Worm (Caenorhabditis elegans) whole organism, L4 larva: ENCODE data around the gene Y75B8A.18.

Experiments used
- D1046.2 ChIP-seq: fragments of 200-800 bp; sonication (Bioruptor generic); IDR thresholded peaks from 2 replicates; pipeline ENCODE4 v1.3.6; 2022; ENCODE audit warnings: missing genetic modification characterization, missing compliant biosample characterization
- F10B5.3 ChIP-seq: sonication (generic microtip); optimal IDR thresholded peaks from 2 replicates; lab custom pipeline; 2016; ENCODE audit warnings: mild to moderate bottlenecking, missing genetic modification characterization, missing compliant biosample characterization
- F37D6.2 ChIP-seq: sonication (generic microtip); optimal IDR thresholded peaks from 2 replicates; lab custom pipeline; 2016; ENCODE audit warnings: mild to moderate bottlenecking, missing genetic modification characterization, missing compliant biosample characterization
- F44E2.7 ChIP-seq: fragments of 200-800 bp; sonication (Bioruptor generic); IDR thresholded peaks from 2 replicates; pipeline ENCODE4 v2.1.2; 2022; ENCODE audit warnings: missing genetic modification characterization, missing compliant biosample characterization
- F49E8.2 ChIP-seq: sonication (generic microtip); optimal IDR thresholded peaks from 2 replicates; lab custom pipeline; 2016; ENCODE audit warnings: missing compliant biosample characterization, mild to moderate bottlenecking, missing genetic modification characterization, borderline replicate concordance
- aha-1 ChIP-seq: fragments of 150-350 bp; peaks from one replicate; lab custom pipeline; 2014; ENCODE audit warnings: missing biosample characterization, missing genetic modification characterization
- aly-2 ChIP-seq: sonication (generic microtip); optimal IDR thresholded peaks from 2 replicates; lab custom pipeline; 2018; ENCODE audit warnings: missing biosample characterization, missing genetic modification characterization
- attf-4 ChIP-seq: sonication (generic microtip); optimal IDR thresholded peaks from 3 replicates; lab custom pipeline; 2017; ENCODE audit warnings: missing biosample characterization, missing genetic modification characterization
- ceh-20 ChIP-seq: fragments of 200-800 bp; sonication (Bioruptor generic); IDR thresholded peaks from 2 replicates; pipeline ENCODE4 v1.3.6; 2022; ENCODE audit warnings: missing genetic modification reagents, missing genetic modification characterization, missing compliant biosample characterization
- ceh-62 ChIP-seq: sonication (generic microtip); optimal IDR thresholded peaks from 2 replicates; lab custom pipeline; 2017; ENCODE audit warnings: missing biosample characterization, missing genetic modification characterization
- ces-1 ChIP-seq: fragments of 150-350 bp; sonication (generic microtip); optimal IDR thresholded peaks from 4 replicates; lab custom pipeline; 2014; ENCODE audit warnings: missing biosample characterization, missing genetic modification reagents, missing genetic modification characterization
- dmd-6 ChIP-seq: fragments of 200-800 bp; sonication (Bioruptor generic); IDR thresholded peaks from 2 replicates; pipeline ENCODE4 v1.3.6; 2022; ENCODE audit warnings: missing genetic modification reagents, missing genetic modification characterization, missing compliant biosample characterization
- dmd-9 ChIP-seq: fragments of 200-800 bp; sonication (Bioruptor generic); IDR thresholded peaks from 2 replicates; pipeline ENCODE4 v1.3.6; 2022; ENCODE audit warnings: missing genetic modification reagents, missing genetic modification characterization, missing compliant biosample characterization
- duxl-1 ChIP-seq: sonication (generic microtip); optimal IDR thresholded peaks from 2 replicates; lab custom pipeline; 2016; ENCODE audit warnings: mild to moderate bottlenecking, missing genetic modification characterization, moderate library complexity, missing compliant biosample characterization; ENCODE audit not compliant: poor library complexity
- egl-43 ChIP-seq: fragments of 200-800 bp; sonication (Bioruptor generic); IDR thresholded peaks from 2 replicates; pipeline ENCODE4 v1.3.6; 2022; ENCODE audit warnings: missing genetic modification reagents, missing genetic modification characterization, missing compliant biosample characterization
- fkh-10 ChIP-seq: fragments of 150-350 bp; optimal IDR thresholded peaks from 2 replicates; lab custom pipeline; 2014; ENCODE audit warnings: missing biosample characterization, missing genetic modification reagents, missing genetic modification characterization
- gei-8 ChIP-seq: fragments of 200-800 bp; sonication (Bioruptor generic); optimal IDR thresholded peaks from 2 replicates; lab custom pipeline; 2018; ENCODE audit warnings: mild to moderate bottlenecking, missing genetic modification characterization, missing compliant biosample characterization
- hlh-30 ChIP-seq: sonication (generic microtip); optimal IDR thresholded peaks from 2 replicates; lab custom pipeline; 2017; ENCODE audit warnings: antibody characterized with exemption, mild to moderate bottlenecking, missing genetic modification characterization, missing compliant biosample characterization; ENCODE audit not compliant: insufficient read depth
- hmg-1.1 ChIP-seq: fragments of 200-800 bp; sonication (Bioruptor generic); IDR thresholded peaks from 2 replicates; pipeline ENCODE4 v1.3.6; 2022; ENCODE audit warnings: missing genetic modification reagents, missing genetic modification characterization, missing compliant biosample characterization
- lin-13 ChIP-seq: fragments of 150-350 bp; optimal IDR thresholded peaks from 2 replicates; lab custom pipeline; 2014; ENCODE audit warnings: missing biosample characterization, missing genetic modification reagents, missing genetic modification characterization
- lin-38 ChIP-seq: fragments of 200-800 bp; sonication (Bioruptor generic); IDR thresholded peaks from 2 replicates; pipeline ENCODE4 v1.3.6; 2022; ENCODE audit warnings: missing genetic modification reagents, missing genetic modification characterization, missing compliant biosample characterization
- lir-3 ChIP-seq: sonication (generic microtip); optimal IDR thresholded peaks from 2 replicates; lab custom pipeline; 2016; ENCODE audit warnings: mild to moderate bottlenecking, missing genetic modification characterization, missing compliant biosample characterization
- madf-9 ChIP-seq: fragments of 200-800 bp; sonication (Bioruptor generic); conservative IDR thresholded peaks from 2 replicates; pipeline ENCODE4 v1.3.6; 2022; ENCODE audit warnings: missing genetic modification reagents, missing genetic modification characterization, missing compliant biosample characterization
- mep-1 ChIP-seq: fragments of 150-350 bp; sonication (generic microtip); optimal IDR thresholded peaks from 3 replicates; lab custom pipeline; 2014; ENCODE audit warnings: missing biosample characterization, missing genetic modification characterization
- mes-2 ChIP-seq: sonication (generic microtip); optimal IDR thresholded peaks from 2 replicates; lab custom pipeline; 2016; ENCODE audit warnings: missing genotype, mild to moderate bottlenecking, missing genetic modification characterization, missing compliant biosample characterization; ENCODE audit not compliant: poor library complexity, severe bottlenecking
- nhr-111 ChIP-seq: fragments of 200-800 bp; sonication (Bioruptor generic); optimal IDR thresholded peaks from 2 replicates; lab custom pipeline; 2018; ENCODE audit warnings: mild to moderate bottlenecking, missing genetic modification characterization, missing compliant biosample characterization
- nhr-237 ChIP-seq: sonication (generic microtip); optimal IDR thresholded peaks from 2 replicates; lab custom pipeline; 2017; ENCODE audit warnings: missing biosample characterization, missing genetic modification characterization
- nhr-28 ChIP-seq: fragments of 150-350 bp; optimal IDR thresholded peaks from 2 replicates; lab custom pipeline; 2014; ENCODE audit warnings: missing biosample characterization, missing genetic modification characterization
- nhr-41 ChIP-seq: fragments of 200-800 bp; sonication (Bioruptor generic); IDR thresholded peaks from 2 replicates; pipeline ENCODE4 v1.3.6; 2022; ENCODE audit warnings: missing genetic modification reagents, missing genetic modification characterization, missing compliant biosample characterization
- nhr-6 ChIP-seq: fragments of 150-350 bp; optimal IDR thresholded peaks from 2 replicates; lab custom pipeline; 2014; ENCODE audit warnings: missing biosample characterization, missing genetic modification characterization
- sdz-12 ChIP-seq: fragments of 200-800 bp; sonication (Bioruptor generic); optimal IDR thresholded peaks from 2 replicates; lab custom pipeline; 2018; ENCODE audit warnings: mild to moderate bottlenecking, missing genetic modification characterization, missing compliant biosample characterization
- set-16 ChIP-seq: fragments of 200-800 bp; sonication (Bioruptor generic); IDR thresholded peaks from 2 replicates; pipeline ENCODE4 v1.3.6; 2022; ENCODE audit warnings: missing genetic modification reagents, missing genetic modification characterization, missing compliant biosample characterization
- snpc-1.2 ChIP-seq: fragments of 200-800 bp; sonication (Bioruptor generic); IDR thresholded peaks from 2 replicates; pipeline ENCODE4 v1.3.6; 2022; ENCODE audit warnings: missing genetic modification reagents, missing genetic modification characterization, missing compliant biosample characterization
- snpc-4 ChIP-seq: fragments of 150-350 bp; optimal IDR thresholded peaks from 2 replicates; lab custom pipeline; 2014; ENCODE audit warnings: missing biosample characterization, missing genetic modification characterization
- spr-1 ChIP-seq: sonication (generic microtip); optimal IDR thresholded peaks from 2 replicates; lab custom pipeline; 2016; ENCODE audit warnings: mild to moderate bottlenecking, missing genetic modification characterization, missing compliant biosample characterization
- spr-3 ChIP-seq: fragments of 200-800 bp; sonication (Bioruptor generic); optimal IDR thresholded peaks from 2 replicates; lab custom pipeline; 2018; ENCODE audit warnings: mild to moderate bottlenecking, missing genetic modification characterization, missing compliant biosample characterization
- unc-130 ChIP-seq: sonication (generic microtip); optimal IDR thresholded peaks from 2 replicates; lab custom pipeline; 2016; ENCODE audit warnings: missing genetic modification reagents, missing genetic modification characterization, missing compliant biosample characterization
- unc-39 ChIP-seq: sonication (generic microtip); optimal IDR thresholded peaks from 2 replicates; lab custom pipeline; 2017; ENCODE audit warnings: missing biosample characterization, missing genetic modification characterization
- unc-62 ChIP-seq, 3 experiments: fragments of 150-350 bp in 1 of 3; sonication (generic microtip); optimal IDR thresholded peaks in 2 of 3; peaks in 1 of 3; 1 replicate in 1 of 3; 2 replicates in 2 of 3; lab custom pipeline; 2014 to 2017; ENCODE audit warnings: missing biosample characterization in 3 of 3, missing genetic modification characterization in 3 of 3, missing genetic modification reagents in 3 of 3, missing genotype in 1 of 3
- zag-1 ChIP-seq: fragments of 150-350 bp; optimal IDR thresholded peaks from 2 replicates; lab custom pipeline; 2014; ENCODE audit warnings: missing biosample characterization, missing genetic modification characterization
- zfp-2 ChIP-seq: sonication (generic microtip); optimal IDR thresholded peaks from 2 replicates; lab custom pipeline; 2016; ENCODE audit warnings: mild to moderate bottlenecking, missing genetic modification characterization, missing compliant biosample characterization
- zip-2 ChIP-seq: fragments of 150-350 bp; optimal IDR thresholded peaks from 2 replicates; lab custom pipeline; 2014; ENCODE audit warnings: missing biosample characterization, missing genetic modification characterization
- ztf-11 ChIP-seq: fragments of 150-350 bp; optimal IDR thresholded peaks from 2 replicates; lab custom pipeline; 2014; ENCODE audit warnings: missing biosample characterization, missing genetic modification characterization

The Y75B8A.18 gene

DNA sequence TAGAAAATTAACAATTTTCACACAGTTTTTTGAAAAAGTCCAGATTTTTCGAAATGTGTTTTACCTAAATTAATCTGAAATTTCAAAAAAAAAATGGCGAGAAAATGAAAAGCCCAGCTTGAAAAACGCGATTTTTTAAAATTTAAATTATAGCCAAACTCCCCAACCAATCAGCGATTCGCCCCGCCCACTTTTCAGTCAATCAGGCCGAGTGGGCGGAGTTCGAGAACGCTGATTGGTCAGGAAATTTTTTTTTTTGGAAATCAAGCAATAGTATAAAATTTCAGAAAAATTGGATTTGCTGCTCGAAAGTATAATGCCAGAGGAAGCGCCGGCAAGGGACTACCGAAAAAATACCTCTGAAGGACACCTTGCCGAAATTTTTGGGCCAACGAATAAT, 5.5 kb upstream of the Y75B8A.18 start:
- TF ChIP-seq lir-3 (tag; lab: Kevin White, UChicago) (no peak), madf-9 (GFP tag; lab: Robert Waterston, UW) (no peak), ceh-20 (GFP tag; lab: Robert Waterston, UW) (no peak), mep-1 (tag; lab: Kevin White, UChicago) (no peak), zip-2 (no peak), F44E2.7 (GFP tag; lab: Robert Waterston, UW) (no peak), hmg-1.1 (no peak), aly-2 (tag; lab: Kevin White, UChicago) (no peak), ceh-62 (tag; lab: Kevin White, UChicago) (no peak)

DNA sequence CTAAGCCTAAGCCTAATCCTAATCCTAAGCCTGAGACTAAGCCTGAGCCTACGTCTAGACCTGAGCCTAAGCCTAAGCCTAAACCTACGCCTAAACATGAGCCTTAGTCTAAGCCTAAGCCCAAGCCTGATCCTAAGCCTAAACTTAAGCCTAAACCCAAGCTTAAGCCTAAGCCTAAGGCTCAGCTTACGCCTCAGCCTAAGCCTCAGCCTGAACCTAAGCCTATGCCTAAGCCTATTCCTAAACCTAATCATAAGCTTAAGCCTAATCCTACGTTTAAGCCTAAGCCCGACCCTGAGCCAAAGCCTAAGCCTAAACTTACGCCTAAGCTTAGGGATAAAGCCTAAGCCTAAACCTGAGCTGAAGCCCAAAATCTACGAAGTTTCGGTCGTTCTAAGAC, 4.2 kb upstream of the Y75B8A.18 start:
- TF ChIP-seq unc-62 (GFP tag; optimal IDR thresholded peaks at IDR 0.05 in 1 of 2; lab: Kevin White, UChicago) (peak in 1 of 2 experiments; percentile 27), unc-62 (tag; optimal IDR thresholded peaks at IDR 0.05; lab: Kevin White, UChicago) (no peak), nhr-237 (tag; lab: Kevin White, UChicago) (no peak)
- TF ChIP-seq, all 104 proteins: peak for 1

DNA sequence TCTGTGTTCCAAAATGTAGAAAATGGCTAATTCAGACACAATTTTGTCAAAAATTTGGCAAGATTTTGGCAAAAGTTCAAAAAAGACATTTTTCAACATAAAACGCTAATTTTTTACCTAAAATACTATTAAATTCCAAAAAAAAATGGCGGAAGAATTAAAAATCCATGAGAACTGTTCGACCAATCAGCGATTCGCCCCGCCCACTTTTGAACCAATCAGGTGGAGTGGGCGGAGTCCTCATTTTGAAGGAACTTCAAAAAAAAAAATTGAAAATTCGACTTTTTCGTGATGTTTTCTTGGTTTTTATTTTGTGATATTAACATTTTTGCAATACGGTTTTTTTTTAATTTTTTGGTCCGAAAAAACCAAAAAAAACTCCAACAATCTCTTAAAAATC, 1.9 kb upstream of the Y75B8A.18 start:
- TF ChIP-seq nhr-41 (GFP tag; lab: Robert Waterston, UW), result no peak
- peak; percentile 5 for TF ChIP-seq aha-1

DNA sequence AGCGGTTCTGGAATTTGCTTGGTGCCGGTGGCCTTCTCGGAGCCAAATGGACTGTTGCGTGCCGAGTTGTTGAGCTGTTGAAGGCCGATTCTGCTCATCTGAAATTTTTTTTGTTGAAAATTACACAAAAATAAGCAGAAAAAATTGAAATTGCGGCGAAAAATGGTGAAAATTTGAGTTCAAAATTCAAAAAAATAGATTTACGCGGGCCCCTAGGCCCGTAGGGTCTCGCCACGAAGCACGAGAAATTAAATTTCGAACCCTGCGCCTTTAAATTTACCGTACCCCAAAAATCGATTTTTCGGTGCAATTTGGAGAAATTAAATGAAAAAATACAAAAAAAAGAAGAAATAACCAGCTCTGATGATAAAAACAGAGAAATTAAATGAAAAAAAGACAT, 796 bp downstream of the Y75B8A.18 start, which contains the start of gene gmn-1:
TSS of gene gmn-1 (minus strand) at position 98 of the 400 bp plus-strand sequence.
- TF ChIP-seq lin-38 (GFP tag; lab: Robert Waterston, UW) (peak; percentile 84), snpc-1.2 (0 out of 2 replicates have a peak, but pooled peaks have one; percentile 42), aha-1 (peak; percentile 21), attf-4 (tag; lab: Kevin White, UChicago) (no peak), F37D6.2 (no peak), unc-130 (peak; percentile 5), spr-1 (tag; lab: Kevin White, UChicago) (no peak), F49E8.2 (peak; percentile 41), zfp-2 (tag; lab: Kevin White, UChicago) (no peak), mes-2 (tag; lab: Kevin White, UChicago) (peak; percentile 1), dmd-9 (no peak), unc-62 (GFP tag; optimal IDR thresholded peaks at IDR 0.05 in 1 of 2; lab: Kevin White, UChicago) (no peak), unc-62 (tag; optimal IDR thresholded peaks at IDR 0.05; lab: Kevin White, UChicago) (no peak), egl-43 (GFP tag; lab: Robert Waterston, UW) (no peak)
- TF ChIP-seq, all 104 proteins: peak for 6

DNA sequence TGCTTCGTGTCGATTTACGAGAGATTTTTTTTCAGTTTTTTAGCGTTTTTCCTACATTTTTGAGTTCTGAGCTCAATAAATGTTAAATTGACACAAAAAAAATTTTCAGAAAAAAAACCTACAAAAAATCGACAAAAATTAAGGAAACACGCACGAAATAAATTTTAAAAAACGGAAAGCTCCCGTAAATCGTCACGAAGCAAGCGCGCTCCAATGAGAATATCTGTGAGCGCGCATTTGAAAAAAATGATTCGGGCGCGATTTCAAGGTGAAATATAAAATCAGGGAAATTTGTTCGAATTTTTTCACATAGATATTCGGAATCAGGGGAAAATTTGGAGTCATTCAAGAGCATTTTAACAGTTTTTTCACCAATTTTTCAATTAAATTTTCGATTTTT, 2.8 kb downstream of the Y75B8A.18 start:
- TF ChIP-seq D1046.2 (GFP tag; lab: Robert Waterston, UW) (no peak), lin-13 (no peak), unc-62 (GFP tag; optimal IDR thresholded peaks at IDR 0.05 in 1 of 2; lab: Kevin White, UChicago) (peak in 1 of 2 experiments; percentile 8), unc-62 (tag; optimal IDR thresholded peaks at IDR 0.05; lab: Kevin White, UChicago) (no peak), lin-38 (GFP tag; lab: Robert Waterston, UW) (peak; percentile 73), gei-8 (no peak), ztf-11 (tag; lab: Kevin White, UChicago) (no peak), mep-1 (tag; lab: Kevin White, UChicago) (no peak)

DNA sequence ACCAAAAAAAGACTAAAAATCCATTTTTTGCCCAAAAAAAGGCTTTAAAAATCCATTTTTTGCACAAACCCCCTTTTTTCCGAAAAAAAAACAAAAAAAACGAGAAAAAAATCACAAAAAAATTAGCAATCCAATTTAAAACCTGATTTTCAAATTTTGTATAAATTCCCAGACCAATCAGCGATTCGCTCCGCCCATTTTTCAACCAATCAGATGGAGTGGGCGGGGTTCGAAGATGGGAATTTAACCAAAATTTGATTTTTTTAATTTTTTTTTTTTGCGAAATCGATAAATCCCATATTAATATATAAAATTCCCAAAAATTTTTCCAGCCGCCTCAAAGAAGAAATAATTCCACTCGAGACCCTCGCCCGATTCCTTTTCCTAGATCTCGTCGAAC, 4.6 kb downstream of the Y75B8A.18 start:
- TF ChIP-seq dmd-6, result no peak
- TF ChIP-seq F10B5.3 (tag; lab: Kevin White, UChicago), result no peak
- TF ChIP-seq spr-3 (GFP tag; lab: Kevin White, UChicago), result no peak
- no peak for TF ChIP-seq sdz-12 (GFP tag; lab: Kevin White, UChicago)
- no peak for TF ChIP-seq nhr-28 (tag; lab: Kevin White, UChicago)
- TF ChIP-seq hlh-30 (tag; lab: Kevin White, UChicago), result no peak
- no peak for TF ChIP-seq zag-1 (tag; lab: Kevin White, UChicago)
- no peak for TF ChIP-seq duxl-1 (tag; lab: Kevin White, UChicago)
- no peak for TF ChIP-seq nhr-6 (tag; lab: Kevin White, UChicago)
- TF ChIP-seq nhr-111 (GFP tag; lab: Kevin White, UChicago), result no peak
- TF ChIP-seq ceh-20 (GFP tag; lab: Robert Waterston, UW), result no peak
- no peak for TF ChIP-seq ces-1 (GFP tag; lab: Kevin White, UChicago)
- no peak for TF ChIP-seq unc-39 (tag; lab: Kevin White, UChicago)
- TF ChIP-seq fkh-10 (GFP tag; lab: Kevin White, UChicago), result no peak
- TF ChIP-seq snpc-4, result no peak
- no peak for TF ChIP-seq ceh-62 (tag; lab: Kevin White, UChicago)
- no peak for TF ChIP-seq set-16 (GFP tag; lab: Robert Waterston, UW)
